Fruit fly (Drosophila melanogaster): ENCODE data around the gene CG17005.
A peak's percentile ranks its signal among the peaks of the same experiment; 100 is the strongest.

The CG17005 gene

dm6 chr2L:9327444-9327843, at the start of gene CG17005:
Gene CG17005 (plus strand): TSS chr2L:9327744.
- no peak for TF ChIP-seq ss (GFP tag; optimal IDR thresholded peaks at IDR 0.05)

dm6 chr2L:9321022-9321421, 6.5 kb upstream of the CG17005 start:
- TF ChIP-seq CG6808 (GFP tag; optimal IDR thresholded peaks at IDR 0.05), result no peak
- no peak for TF ChIP-seq Blimp-1 (GFP tag; optimal IDR thresholded peaks at IDR 0.05)
- no peak for TF ChIP-seq CG34406 (GFP tag; optimal IDR thresholded peaks at IDR 0.05)

DNA sequence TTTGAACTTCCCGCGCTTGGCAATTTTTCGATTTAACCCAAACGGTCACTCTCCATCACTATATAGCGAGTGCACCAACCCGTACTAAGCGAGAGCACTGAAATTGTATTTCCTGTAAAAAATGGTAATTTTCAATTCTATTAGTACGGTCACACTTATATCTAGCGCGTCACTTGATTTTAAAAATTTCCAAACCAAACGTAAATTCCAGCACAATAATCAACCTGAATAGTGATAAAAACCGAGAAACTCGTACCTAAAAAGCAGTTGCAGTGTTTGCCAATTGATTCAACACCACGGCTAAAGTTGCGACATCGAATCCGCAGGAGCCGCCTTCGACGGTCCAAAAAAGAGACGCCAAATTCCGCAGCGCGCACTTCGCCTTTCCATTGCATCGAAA, 3.1 kb downstream of the CG17005 start, which contains the start of gene Cks30A:
Gene Cks30A, plus strand, starts transcription at position 136 of the 400 bp plus-strand sequence.
- TF ChIP-seq fkh (GFP tag; optimal IDR thresholded peaks at IDR 0.05) (no peak), CG1621 (tag; optimal IDR thresholded peaks at IDR 0.05) (peak; percentile 100)

dm6 chr2L:9333300-9333876, 5.8 kb downstream of the CG17005 start, which contains the start of gene Eaat1:
Gene Eaat1 (plus strand): TSS chr2L:9333567.
- TF ChIP-seq Hr39 (GFP tag; optimal IDR thresholded peaks at IDR 0.05), result no peak
- TF ChIP-seq achi (GFP tag; optimal IDR thresholded peaks at IDR 0.05), result no peak
- TF ChIP-seq svp (GFP tag), result peak; percentile 22
- no peak for TF ChIP-seq CG32006 (GFP tag; optimal IDR thresholded peaks at IDR 0.05)
- no peak for TF ChIP-seq fd59A (GFP tag; optimal IDR thresholded peaks at IDR 0.05)
- peak; percentile 41 for TF ChIP-seq CG16779 (tag; optimal IDR thresholded peaks at IDR 0.05)

dm6 chr2L:9338852-9339251, 11.3 kb downstream of the CG17005 start:
- no peak for TF ChIP-seq CG6792 (GFP tag; optimal IDR thresholded peaks at IDR 0.05)
- TF ChIP-seq CG11294 (GFP tag; IDR thresholded peaks at IDR 0.05), result no peak
- TF ChIP-seq svp (GFP tag), result peak; percentile 70
- no peak for TF ChIP-seq vri (GFP tag; optimal IDR thresholded peaks at IDR 0.05)

- TF ChIP-seq CG3919 (GFP tag; optimal IDR thresholded peaks at IDR 0.05) (no peak), achi (GFP tag; optimal IDR thresholded peaks at IDR 0.05) (no peak), svp (GFP tag) (peak; percentile 13)
Measured at dm6 chr2L:9341960-9342359, 14.4 kb downstream of the CG17005 start.

DNA sequence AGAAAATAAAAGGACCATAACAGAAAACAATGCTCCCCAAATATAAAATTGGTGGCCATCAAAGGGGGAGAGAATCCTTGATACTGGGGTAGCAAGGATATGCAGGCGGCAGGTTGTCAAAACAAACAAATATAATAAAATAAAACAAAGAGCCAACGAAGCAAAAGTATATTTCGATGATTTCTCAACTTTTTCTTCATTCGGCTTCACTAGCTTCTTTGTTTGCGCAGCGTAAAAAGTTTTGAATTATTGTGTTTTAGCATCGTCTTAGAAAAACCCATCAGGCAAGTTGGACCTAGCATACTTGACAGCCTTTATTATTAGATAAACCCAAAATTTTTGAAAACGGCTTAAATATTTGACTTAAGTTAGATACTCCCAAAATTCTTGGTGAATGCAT, 15.0 kb downstream of the CG17005 start, which contains the start of gene CG3748:
Gene CG3748, plus strand, starts transcription at position 301 of the 400 bp plus-strand sequence.
- TF ChIP-seq CG3919 (GFP tag; optimal IDR thresholded peaks at IDR 0.05) (no peak), CG31627 (GFP tag; optimal IDR thresholded peaks at IDR 0.05) (no peak), Sox15 (GFP tag; optimal IDR thresholded peaks at IDR 0.05) (no peak), Hr39 (GFP tag; optimal IDR thresholded peaks at IDR 0.05) (no peak), fd59A (GFP tag; optimal IDR thresholded peaks at IDR 0.05) (no peak), Eip75B (GFP tag; optimal IDR thresholded peaks at IDR 0.05) (no peak), vri (GFP tag; optimal IDR thresholded peaks at IDR 0.05) (no peak), eg (GFP tag; IDR thresholded peaks at IDR 0.05) (no peak), esn (GFP tag; optimal IDR thresholded peaks at IDR 0.05) (no peak), CG11902 (GFP tag; optimal IDR thresholded peaks at IDR 0.05) (no peak), CG11762 (GFP tag; optimal IDR thresholded peaks at IDR 0.05; ENCODE audit: insufficient read depth) (no peak), net (GFP tag; optimal IDR thresholded peaks at IDR 0.05) (no peak), CG6854 (GFP tag; optimal IDR thresholded peaks at IDR 0.05) (no peak), Eip93F (GFP tag; optimal IDR thresholded peaks at IDR 0.05) (no peak), CG6163 (GFP tag; IDR thresholded peaks at IDR 0.05) (no peak), topi (GFP tag; optimal IDR thresholded peaks at IDR 0.05) (no peak), Gug (GFP tag; IDR thresholded peaks at IDR 0.05) (no peak)
